Fruit fly (Drosophila melanogaster) Kc167 (cell line): ENCODE data around the gene spn-D.

Experiments used
- Sin3A ChIP-seq: fragments of >200 bp; optimal IDR thresholded peaks from 2 replicates; lab custom pipeline; 2018; ENCODE audit warnings: missing external identifiers
- h ChIP-seq: fragments of >200 bp; optimal IDR thresholded peaks from 3 replicates; lab custom pipeline; 2018; ENCODE audit warnings: missing external identifiers
- psq ChIP-seq: fragments of >200 bp; optimal IDR thresholded peaks from 2 replicates; lab custom pipeline; 2017; ENCODE audit warnings: missing external identifiers

dm6 chr3R:27208724-27209343 lies 43.3 kb downstream of the spn-D start:
- TF ChIP-seq h (lab: Kevin White, UChicago): no peak
- no peak for TF ChIP-seq psq
- TF ChIP-seq Sin3A (lab: Kevin White, UChicago): no peak
